Fruit fly (Drosophila melanogaster): ENCODE measurements around the gene mdy.
A peak's percentile ranks its signal among the peaks of the same experiment; 100 is the strongest.

mdy gene

dm6 chr2L:16868897-16869324, 52.5 kb downstream of the mdy start (continued):
- TF ChIP-seq Poxn (GFP tag; IDR thresholded peaks at IDR 0.05), result no peak
- no peak for TF ChIP-seq Sry-δ (GFP tag; optimal IDR thresholded peaks at IDR 0.05)
- peak; percentile 60 for TF ChIP-seq slbo (GFP tag; IDR thresholded peaks at IDR 0.05)
- TF ChIP-seq CG18011 (GFP tag; optimal IDR thresholded peaks at IDR 0.05), result no peak
- no peak for TF ChIP-seq tx (GFP tag; optimal IDR thresholded peaks at IDR 0.05)
- no peak for TF ChIP-seq gcm2 (GFP tag; optimal IDR thresholded peaks at IDR 0.05)
- TF ChIP-seq ato (GFP tag; IDR thresholded peaks at IDR 0.05; ENCODE audit: partially characterized antibody), result no peak
- no peak for TF ChIP-seq CG9876 (GFP tag; optimal IDR thresholded peaks at IDR 0.05)
- no peak; the same call in 1 of the 2 replicates for TF ChIP-seq klu (GFP tag; IDR thresholded peaks at IDR 0.05)
- peak; percentile 70 for TF ChIP-seq Sox102F (GFP tag; optimal IDR thresholded peaks at IDR 0.05)
- TF ChIP-seq CG11093 (GFP tag; IDR thresholded peaks at IDR 0.05), result no peak
- no peak for TF ChIP-seq kah (GFP tag; optimal IDR thresholded peaks at IDR 0.05)
- TF ChIP-seq Nf-YC (tag; optimal IDR thresholded peaks at IDR 0.05), result peak; percentile 60
- TF ChIP-seq HLH4C (GFP tag; IDR thresholded peaks at IDR 0.05; ENCODE audit: partially characterized antibody), result no peak
- no peak for TF ChIP-seq hth (optimal IDR thresholded peaks at IDR 0.05)
- no peak for TF ChIP-seq ara (GFP tag; IDR thresholded peaks at IDR 0.05)
- TF ChIP-seq CG18764 (GFP tag; optimal IDR thresholded peaks at IDR 0.05), result no peak
- TF ChIP-seq CG7839 (tag; optimal IDR thresholded peaks at IDR 0.05), result peak; percentile 76
- no peak for TF ChIP-seq CG14710 (tag; optimal IDR thresholded peaks at IDR 0.05)
- peak; percentile 26; the same call in 1 of the 2 replicates for TF ChIP-seq H2.0 (GFP tag; IDR thresholded peaks at IDR 0.05)
- peak; percentile 52; the same call in 1 of the 3 replicates for TF ChIP-seq CG7357 (GFP tag; IDR thresholded peaks at IDR 0.05)
- no peak for TF ChIP-seq CG6654 (GFP tag; optimal IDR thresholded peaks at IDR 0.05)
- TF ChIP-seq crc (GFP tag; optimal IDR thresholded peaks at IDR 0.05), result no peak
- no peak for TF ChIP-seq CG10431 (GFP tag; optimal IDR thresholded peaks at IDR 0.05)
- TF ChIP-seq CG11398 (GFP tag; optimal IDR thresholded peaks at IDR 0.05), result no peak
- TF ChIP-seq CG12236 (GFP tag; optimal IDR thresholded peaks at IDR 0.05), result no peak
- TF ChIP-seq CG17612 (GFP tag; IDR thresholded peaks at IDR 0.05), result no peak
- TF ChIP-seq Spps (tag; optimal IDR thresholded peaks at IDR 0.05), result no peak
- no peak for TF ChIP-seq Tbp (GFP tag; optimal IDR thresholded peaks at IDR 0.05)
- no peak for TF ChIP-seq oc (tag; optimal IDR thresholded peaks at IDR 0.05)
- no peak for TF ChIP-seq CG11560 (tag; IDR thresholded peaks at IDR 0.05)
- no peak for TF ChIP-seq CG1602 (GFP tag; optimal IDR thresholded peaks at IDR 0.05)
- TF ChIP-seq CG2889 (GFP tag; IDR thresholded peaks at IDR 0.05), result no peak
- no peak for TF ChIP-seq fru (optimal IDR thresholded peaks at IDR 0.05)
- no peak for TF ChIP-seq CG4360 (GFP tag; IDR thresholded peaks at IDR 0.05)
- TF ChIP-seq tio (GFP tag; optimal IDR thresholded peaks at IDR 0.05), result no peak
- peak; percentile 38 for TF ChIP-seq CG9817 (tag; optimal IDR thresholded peaks at IDR 0.05)
- TF ChIP-seq hb (GFP tag; IDR thresholded peaks at IDR 0.05; ENCODE audit: partially characterized antibody), result no peak
- peak; percentile 29; the same call in 1 of the 2 replicates for TF ChIP-seq CG14667 (GFP tag; IDR thresholded peaks at IDR 0.05)
- no peak for TF ChIP-seq Ada2b (GFP tag; IDR thresholded peaks at IDR 0.05)
- TF ChIP-seq inv (GFP tag; IDR thresholded peaks at IDR 0.05; ENCODE audit: partially characterized antibody), result no peak
- no peak for TF ChIP-seq Rx (GFP tag; IDR thresholded peaks at IDR 0.05)
- TF ChIP-seq Hsf (GFP tag; optimal IDR thresholded peaks at IDR 0.05), result no peak
- no peak for TF ChIP-seq ems (GFP tag; optimal IDR thresholded peaks at IDR 0.05)
- peak; percentile 61 for TF ChIP-seq CG18262 (tag; optimal IDR thresholded peaks at IDR 0.05)
- peak; percentile 28 for TF ChIP-seq Hmr (GFP tag; optimal IDR thresholded peaks at IDR 0.05)
- TF ChIP-seq dimm (GFP tag; IDR thresholded peaks at IDR 0.05), result no peak
- no peak for TF ChIP-seq CG4282 (GFP tag; optimal IDR thresholded peaks at IDR 0.05)
- no peak for TF ChIP-seq NFAT (GFP tag; IDR thresholded peaks at IDR 0.05)
- no peak for TF ChIP-seq fd102C (GFP tag; optimal IDR thresholded peaks at IDR 0.05)
- TF ChIP-seq CG2116 (GFP tag; optimal IDR thresholded peaks at IDR 0.05), result no peak
- no peak for TF ChIP-seq ci (GFP tag; IDR thresholded peaks at IDR 0.05)
- TF ChIP-seq Dek (tag; optimal IDR thresholded peaks at IDR 0.05), result peak; percentile 27
